Fruit fly (Drosophila melanogaster): ENCODE measurements around the gene CG5167.
A peak's percentile ranks its signal among the peaks of the same experiment; 100 is the strongest.

CG5167 gene

DNA sequence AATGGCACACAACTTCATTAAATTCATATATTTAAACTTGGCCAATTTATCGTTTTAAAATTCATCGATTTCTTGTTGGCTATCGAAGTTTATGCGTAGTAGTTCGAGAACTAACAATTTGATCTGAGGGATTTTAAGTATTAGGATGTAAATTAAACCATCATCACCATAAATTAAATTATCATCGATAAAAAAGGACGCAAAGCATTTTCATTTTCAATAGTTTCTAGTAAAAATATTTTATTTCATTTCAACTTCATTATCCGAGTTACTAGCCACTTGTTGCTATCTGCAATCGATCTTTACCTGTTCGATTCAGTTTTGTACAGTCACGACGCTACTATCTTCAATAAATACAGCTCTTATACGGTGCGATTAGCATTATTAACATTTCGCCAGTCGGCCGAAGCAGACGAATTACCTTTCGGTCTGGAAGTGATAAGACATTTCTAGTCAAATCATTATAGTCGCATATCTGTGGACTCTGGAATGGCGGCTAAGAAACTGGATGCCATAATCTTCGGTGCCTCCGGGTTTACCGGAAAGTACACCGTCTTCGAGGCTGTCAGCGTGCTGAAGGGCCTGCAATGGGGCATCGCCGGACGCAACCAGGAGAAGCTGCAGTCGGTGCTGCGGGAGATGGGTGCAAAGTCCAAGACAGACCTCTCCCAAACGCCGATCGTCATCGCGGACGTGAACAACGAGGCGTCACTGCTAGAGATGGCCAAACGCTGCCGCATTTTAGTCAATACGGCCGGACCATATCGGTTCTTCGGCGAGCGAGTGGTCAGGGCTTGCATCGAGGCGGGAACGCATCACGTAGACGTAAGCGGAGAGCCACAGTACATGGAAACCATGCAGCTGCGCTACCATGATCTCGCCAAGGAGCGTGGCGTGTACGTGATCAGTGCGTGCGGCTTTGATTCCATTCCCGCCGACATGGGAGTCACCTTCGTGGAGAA is at the start of gene CG5167:
TSS of gene CG5167 (plus strand) at position 298 of the 962 bp plus-strand sequence.
- TF ChIP-seq Stat92E (GFP tag; optimal IDR thresholded peaks at IDR 0.05) (no peak), bigmax (GFP tag; optimal IDR thresholded peaks at IDR 0.05) (no peak), her (GFP tag; optimal IDR thresholded peaks at IDR 0.05) (no peak), tup (GFP tag; optimal IDR thresholded peaks at IDR 0.05) (no peak), CG32772 (GFP tag; IDR thresholded peaks at IDR 0.05) (no peak), CG13287 (GFP tag; IDR thresholded peaks at IDR 0.05; ENCODE audit: partially characterized antibody) (peak; percentile 52; the same call in 1 of the 2 replicates), CG11085 (GFP tag; IDR thresholded peaks at IDR 0.05) (no peak), CG7745 (tag; optimal IDR thresholded peaks at IDR 0.05) (no peak), bcd (GFP tag; optimal IDR thresholded peaks at IDR 0.05) (no peak), wek (GFP tag; optimal IDR thresholded peaks at IDR 0.05) (no peak), Ets65A (GFP tag) (peak; percentile 44), Sry-β (GFP tag; optimal IDR thresholded peaks at IDR 0.05) (no peak), CG7372 (GFP tag; IDR thresholded peaks at IDR 0.05) (no peak), CG33557 (GFP tag; optimal IDR thresholded peaks at IDR 0.05) (peak; percentile 19), Mad (GFP tag; optimal IDR thresholded peaks at IDR 0.05) (no peak), CG32532 (GFP tag; IDR thresholded peaks at IDR 0.05) (no peak), CrebB (tag; optimal IDR thresholded peaks at IDR 0.05) (peak; percentile 31), CG31388 (GFP tag; optimal IDR thresholded peaks at IDR 0.05) (no peak), CG7928 (GFP tag; optimal IDR thresholded peaks at IDR 0.05) (no peak), CG11247 (GFP tag; IDR thresholded peaks at IDR 0.05) (no peak), CG6813 (GFP tag; optimal IDR thresholded peaks at IDR 0.05) (no peak), Nf-YC (tag; optimal IDR thresholded peaks at IDR 0.05) (peak; percentile 8), lab (GFP tag; optimal IDR thresholded peaks at IDR 0.05) (peak; percentile 54), sim (GFP tag; IDR thresholded peaks at IDR 0.05) (no peak), nom (GFP tag; optimal IDR thresholded peaks at IDR 0.05) (peak; percentile 95), CG31441 (GFP tag; IDR thresholded peaks at IDR 0.05) (peak; percentile 38; the same call in 1 of the 2 replicates), NFAT (GFP tag; IDR thresholded peaks at IDR 0.05) (no peak), MBD-R2 (GFP tag; IDR thresholded peaks at IDR 0.05) (peak; percentile 21; the same call in 1 of the 2 replicates), Rx (GFP tag; IDR thresholded peaks at IDR 0.05) (no peak), Bdp1 (GFP tag; optimal IDR thresholded peaks at IDR 0.05) (no peak), CG2116 (GFP tag; optimal IDR thresholded peaks at IDR 0.05) (peak; percentile 43), Six4 (GFP tag; optimal IDR thresholded peaks at IDR 0.05) (no peak), CG17612 (GFP tag; IDR thresholded peaks at IDR 0.05) (no peak), h (optimal IDR thresholded peaks at IDR 0.05) (no peak), NK7.1 (GFP tag; optimal IDR thresholded peaks at IDR 0.05) (no peak), HmgD (GFP tag; optimal IDR thresholded peaks at IDR 0.05) (no peak), slp2 (GFP tag; optimal IDR thresholded peaks at IDR 0.05) (no peak), klu (GFP tag; IDR thresholded peaks at IDR 0.05) (no peak), CG6689 (GFP tag; IDR thresholded peaks at IDR 0.05) (no peak), z (GFP tag; IDR thresholded peaks at IDR 0.05) (no peak), CG10565 (GFP tag; optimal IDR thresholded peaks at IDR 0.05) (no peak), Kr (GFP tag; optimal IDR thresholded peaks at IDR 0.05) (no peak), CG10209 (GFP tag; optimal IDR thresholded peaks at IDR 0.05) (no peak), CG6254 (GFP tag; optimal IDR thresholded peaks at IDR 0.05) (no peak), HLH54F (GFP tag; optimal IDR thresholded peaks at IDR 0.05) (no peak), CG4730 (GFP tag; IDR thresholded peaks at IDR 0.05) (peak; percentile 8; the same call in 1 of the 2 replicates), org-1 (GFP tag; optimal IDR thresholded peaks at IDR 0.05) (no peak), CG7963 (GFP tag; IDR thresholded peaks at IDR 0.05; ENCODE audit: partially characterized antibody) (no peak), unc-4 (GFP tag; IDR thresholded peaks at IDR 0.05; ENCODE audit: partially characterized antibody) (peak; percentile 39; the same call in 1 of the 2 replicates)

Measured in whole organism, embryonic.